Worm (Caenorhabditis elegans) whole organism, L4 larva: ENCODE measurements around the gene R11G10.3.

Source experiments
- F26F4.8 ChIP-seq: fragments of 200-800 bp; sonication (Bioruptor generic); conservative IDR thresholded peaks from 2 replicates; pipeline ENCODE4 v1.3.6; 2022; ENCODE audit warnings: missing genetic modification characterization, missing compliant biosample characterization
- T20F7.1 ChIP-seq: fragments of 200-800 bp; sonication (Bioruptor generic); optimal IDR thresholded peaks from 2 replicates; lab custom pipeline; 2018; ENCODE audit warnings: mild to moderate bottlenecking, missing genetic modification characterization, missing compliant biosample characterization
- Y48G9A.11 ChIP-seq: fragments of 200-800 bp; sonication (Bioruptor generic); IDR thresholded peaks from 2 replicates; pipeline ENCODE4 v1.3.6; 2022; ENCODE audit warnings: missing genetic modification reagents, missing genetic modification characterization, missing compliant biosample characterization
- ZK337.2 ChIP-seq: fragments of 200-800 bp; sonication (Bioruptor generic); IDR thresholded peaks from 2 replicates; pipeline ENCODE4 v1.3.6; 2022; ENCODE audit warnings: missing genetic modification reagents, missing genetic modification characterization, missing compliant biosample characterization
- aly-2 ChIP-seq: sonication (generic microtip); optimal IDR thresholded peaks from 2 replicates; lab custom pipeline; 2018; ENCODE audit warnings: missing biosample characterization, missing genetic modification characterization
- ama-1 ChIP-seq: fragments of 150-350 bp; optimal IDR thresholded peaks from 2 replicates; lab custom pipeline; 2014; ENCODE audit warnings: inconsistent platforms, mixed read lengths
- ceh-62 ChIP-seq: sonication (generic microtip); optimal IDR thresholded peaks from 2 replicates; lab custom pipeline; 2017; ENCODE audit warnings: missing biosample characterization, missing genetic modification characterization
- ceh-82 ChIP-seq: sonication (generic microtip); optimal IDR thresholded peaks from 2 replicates; lab custom pipeline; 2017; ENCODE audit warnings: missing biosample characterization, missing genetic modification characterization
- ces-1 ChIP-seq: fragments of 150-350 bp; sonication (generic microtip); optimal IDR thresholded peaks from 4 replicates; lab custom pipeline; 2014; ENCODE audit warnings: missing biosample characterization, missing genetic modification reagents, missing genetic modification characterization
- cey-2 ChIP-seq: sonication (generic microtip); optimal IDR thresholded peaks from 3 replicates; lab custom pipeline; 2017; ENCODE audit warnings: missing genetic modification characterization, mild to moderate bottlenecking, missing compliant biosample characterization, antibody characterized with exemption, borderline replicate concordance; ENCODE audit not compliant: insufficient read depth
- daf-16 ChIP-seq, 3 experiments: sonication (generic microtip); optimal IDR thresholded peaks; 2 replicates each; lab custom pipeline; 2016 to 2017; ENCODE audit warnings: missing genetic modification characterization in 3 of 3, missing genetic modification reagents in 3 of 3, mild to moderate bottlenecking in 2 of 3, missing compliant biosample characterization in 2 of 3, missing biosample characterization in 1 of 3, moderate library complexity in 1 of 3
- daf-19 ChIP-seq: fragments of 200-800 bp; sonication (Bioruptor generic); conservative IDR thresholded peaks from 2 replicates; pipeline ENCODE4 v1.3.6; 2022; ENCODE audit warnings: missing genetic modification characterization, missing compliant biosample characterization
- dmd-6 ChIP-seq: fragments of 200-800 bp; sonication (Bioruptor generic); IDR thresholded peaks from 2 replicates; pipeline ENCODE4 v1.3.6; 2022; ENCODE audit warnings: missing genetic modification reagents, missing genetic modification characterization, missing compliant biosample characterization
- dmd-8 ChIP-seq: fragments of 200-800 bp; sonication (Bioruptor generic); IDR thresholded peaks from 2 replicates; pipeline ENCODE4 v1.3.6; 2022; ENCODE audit warnings: missing genetic modification characterization, missing compliant biosample characterization
- dmd-9 ChIP-seq: fragments of 200-800 bp; sonication (Bioruptor generic); IDR thresholded peaks from 2 replicates; pipeline ENCODE4 v1.3.6; 2022; ENCODE audit warnings: missing genetic modification reagents, missing genetic modification characterization, missing compliant biosample characterization
- dve-1 ChIP-seq: sonication (generic microtip); optimal IDR thresholded peaks from 2 replicates; lab custom pipeline; 2017; ENCODE audit warnings: antibody characterized with exemption, mild to moderate bottlenecking, missing genetic modification characterization, missing compliant biosample characterization; ENCODE audit not compliant: insufficient read depth
- egl-27 ChIP-seq: sonication (generic microtip); optimal IDR thresholded peaks from 3 replicates; lab custom pipeline; 2017; ENCODE audit warnings: missing biosample characterization, missing genetic modification reagents, missing genetic modification characterization
- egl-43 ChIP-seq: fragments of 200-800 bp; sonication (Bioruptor generic); IDR thresholded peaks from 2 replicates; pipeline ENCODE4 v1.3.6; 2022; ENCODE audit warnings: missing genetic modification reagents, missing genetic modification characterization, missing compliant biosample characterization
- fkh-10 ChIP-seq: fragments of 150-350 bp; optimal IDR thresholded peaks from 2 replicates; lab custom pipeline; 2014; ENCODE audit warnings: missing biosample characterization, missing genetic modification reagents, missing genetic modification characterization
- gei-8 ChIP-seq: fragments of 200-800 bp; sonication (Bioruptor generic); optimal IDR thresholded peaks from 2 replicates; lab custom pipeline; 2018; ENCODE audit warnings: mild to moderate bottlenecking, missing genetic modification characterization, missing compliant biosample characterization
- hif-1 ChIP-seq, 2 experiments: sonication (generic microtip); optimal IDR thresholded peaks; 2 replicates each; lab custom pipeline; 2016 to 2017; ENCODE audit warnings: missing compliant biosample characterization in 2 of 2, missing genetic modification characterization in 2 of 2, missing genetic modification reagents in 2 of 2, missing genotype in 2 of 2, mild to moderate bottlenecking in 1 of 2
- hlh-11 ChIP-seq: fragments of 200-800 bp; sonication (Bioruptor generic); optimal IDR thresholded peaks from 2 replicates; lab custom pipeline; 2018; ENCODE audit warnings: mild to moderate bottlenecking, missing genetic modification characterization, missing compliant biosample characterization
- lim-7 ChIP-seq: fragments of 200-800 bp; sonication (Bioruptor generic); IDR thresholded peaks from 2 replicates; pipeline ENCODE4 v1.3.6; 2022; ENCODE audit warnings: missing genetic modification characterization, missing compliant biosample characterization
- lin-13 ChIP-seq: fragments of 150-350 bp; optimal IDR thresholded peaks from 2 replicates; lab custom pipeline; 2014; ENCODE audit warnings: missing biosample characterization, missing genetic modification reagents, missing genetic modification characterization
- lin-29 ChIP-seq: fragments of 200-800 bp; sonication (Bioruptor generic); IDR thresholded peaks from 2 replicates; pipeline ENCODE4 v1.3.6; 2022; ENCODE audit warnings: missing genetic modification reagents, missing genetic modification characterization, missing compliant biosample characterization
- lin-38 ChIP-seq: fragments of 200-800 bp; sonication (Bioruptor generic); IDR thresholded peaks from 2 replicates; pipeline ENCODE4 v1.3.6; 2022; ENCODE audit warnings: missing genetic modification reagents, missing genetic modification characterization, missing compliant biosample characterization
- lir-3 ChIP-seq: sonication (generic microtip); optimal IDR thresholded peaks from 2 replicates; lab custom pipeline; 2016; ENCODE audit warnings: mild to moderate bottlenecking, missing genetic modification characterization, missing compliant biosample characterization
- madf-5 ChIP-seq, 2 experiments: fragments of 200-800 bp; sonication (Bioruptor generic); IDR thresholded peaks; 2 replicates each; pipeline ENCODE4 v1.3.6; 2022; ENCODE audit warnings: missing compliant biosample characterization in 2 of 2, missing genetic modification characterization in 2 of 2
- madf-9 ChIP-seq: fragments of 200-800 bp; sonication (Bioruptor generic); conservative IDR thresholded peaks from 2 replicates; pipeline ENCODE4 v1.3.6; 2022; ENCODE audit warnings: missing genetic modification reagents, missing genetic modification characterization, missing compliant biosample characterization
- mep-1 ChIP-seq: fragments of 150-350 bp; sonication (generic microtip); optimal IDR thresholded peaks from 3 replicates; lab custom pipeline; 2014; ENCODE audit warnings: missing biosample characterization, missing genetic modification characterization
- mes-2 ChIP-seq: sonication (generic microtip); optimal IDR thresholded peaks from 2 replicates; lab custom pipeline; 2016; ENCODE audit warnings: missing genotype, mild to moderate bottlenecking, missing genetic modification characterization, missing compliant biosample characterization; ENCODE audit not compliant: poor library complexity, severe bottlenecking
- mxl-2 ChIP-seq: fragments of 200-800 bp; sonication (Bioruptor generic); conservative IDR thresholded peaks from 2 replicates; pipeline ENCODE4 v1.3.6; 2022; ENCODE audit warnings: missing genetic modification reagents, missing genetic modification characterization, missing compliant biosample characterization
- mxl-3 ChIP-seq: fragments of 200-800 bp; sonication (Bioruptor generic); optimal IDR thresholded peaks from 2 replicates; lab custom pipeline; 2018; ENCODE audit warnings: mild to moderate bottlenecking, missing genetic modification characterization, missing compliant biosample characterization
- nhr-102 ChIP-seq: sonication (generic microtip); optimal IDR thresholded peaks from 2 replicates; lab custom pipeline; 2016; ENCODE audit warnings: mild to moderate bottlenecking, missing genetic modification characterization, moderate library complexity, missing compliant biosample characterization
- nhr-28 ChIP-seq: fragments of 150-350 bp; optimal IDR thresholded peaks from 2 replicates; lab custom pipeline; 2014; ENCODE audit warnings: missing biosample characterization, missing genetic modification characterization
- nhr-41 ChIP-seq: fragments of 200-800 bp; sonication (Bioruptor generic); IDR thresholded peaks from 2 replicates; pipeline ENCODE4 v1.3.6; 2022; ENCODE audit warnings: missing genetic modification reagents, missing genetic modification characterization, missing compliant biosample characterization
- nhr-6 ChIP-seq: fragments of 150-350 bp; optimal IDR thresholded peaks from 2 replicates; lab custom pipeline; 2014; ENCODE audit warnings: missing biosample characterization, missing genetic modification characterization
- nhr-77 ChIP-seq: fragments of 150-350 bp; optimal IDR thresholded peaks from 2 replicates; lab custom pipeline; 2014; ENCODE audit warnings: missing biosample characterization, missing genetic modification characterization
- php-3 ChIP-seq: fragments of 200-800 bp; sonication (Bioruptor generic); IDR thresholded peaks from 2 replicates; pipeline ENCODE4 v1.3.6; 2022; ENCODE audit warnings: missing genetic modification reagents, missing genetic modification characterization, missing compliant biosample characterization
- pqm-1 ChIP-seq: sonication (generic microtip); optimal IDR thresholded peaks from 2 replicates; lab custom pipeline; 2017; ENCODE audit warnings: missing biosample characterization, missing genetic modification characterization
- skn-1 ChIP-seq: fragments of 150-350 bp; optimal IDR thresholded peaks from 2 replicates; lab custom pipeline; 2014; ENCODE audit warnings: missing biosample characterization, missing genetic modification characterization
- snpc-1.2 ChIP-seq: fragments of 200-800 bp; sonication (Bioruptor generic); IDR thresholded peaks from 2 replicates; pipeline ENCODE4 v1.3.6; 2022; ENCODE audit warnings: missing genetic modification reagents, missing genetic modification characterization, missing compliant biosample characterization
- tag-97 ChIP-seq: fragments of 200-800 bp; sonication (Bioruptor generic); IDR thresholded peaks from 2 replicates; pipeline ENCODE4 v1.3.6; 2022; ENCODE audit warnings: missing genetic modification characterization, missing compliant biosample characterization
- unc-130 ChIP-seq: sonication (generic microtip); optimal IDR thresholded peaks from 2 replicates; lab custom pipeline; 2016; ENCODE audit warnings: missing genetic modification reagents, missing genetic modification characterization, missing compliant biosample characterization
- unc-62 ChIP-seq, 3 experiments: fragments of 150-350 bp in 1 of 3; sonication (generic microtip); optimal IDR thresholded peaks in 2 of 3; peaks in 1 of 3; 1 replicate in 1 of 3; 2 replicates in 2 of 3; lab custom pipeline; 2014 to 2017; ENCODE audit warnings: missing biosample characterization in 3 of 3, missing genetic modification characterization in 3 of 3, missing genetic modification reagents in 3 of 3, missing genotype in 1 of 3
- vab-7 ChIP-seq: fragments of 200-800 bp; sonication (Bioruptor generic); IDR thresholded peaks from 2 replicates; pipeline ENCODE4 v1.3.6; 2022; ENCODE audit warnings: missing genetic modification reagents, missing genetic modification characterization, missing compliant biosample characterization
- zfp-2 ChIP-seq: sonication (generic microtip); optimal IDR thresholded peaks from 2 replicates; lab custom pipeline; 2016; ENCODE audit warnings: mild to moderate bottlenecking, missing genetic modification characterization, missing compliant biosample characterization
- zfp-3 ChIP-seq: fragments of 200-800 bp; sonication (Bioruptor generic); conservative IDR thresholded peaks from 2 replicates; pipeline ENCODE4 v1.3.6; 2022; ENCODE audit warnings: missing genetic modification reagents, missing genetic modification characterization, missing compliant biosample characterization
- zip-2 ChIP-seq: fragments of 150-350 bp; optimal IDR thresholded peaks from 2 replicates; lab custom pipeline; 2014; ENCODE audit warnings: missing biosample characterization, missing genetic modification characterization

Gene R11G10.3

ce11 chrV:13529165-13529564 lies 5.9 kb downstream of the R11G10.3 start (continued):
- TF ChIP-seq ZK337.2 (GFP tag; lab: Robert Waterston, UW) (no peak), dmd-8 (GFP tag; lab: Robert Waterston, UW) (no peak), Y48G9A.11 (GFP tag; lab: Robert Waterston, UW) (no peak), hlh-11 (tag; lab: Kevin White, UChicago) (peak; percentile 33), F26F4.8 (no peak), lin-29 (no peak), zfp-2 (tag; lab: Kevin White, UChicago) (no peak), snpc-1.2 (no peak), vab-7 (no peak), unc-130 (no peak), mes-2 (tag; lab: Kevin White, UChicago) (no peak), gei-8 (GFP tag; lab: Kevin White, UChicago) (no peak), lin-13 (GFP tag; lab: Kevin White, UChicago) (no peak), ama-1 (lab: Kevin White, UChicago) (peak; percentile 55), lim-7 (GFP tag; lab: Robert Waterston, UW) (no peak), T20F7.1 (GFP tag; lab: Kevin White, UChicago) (no peak), nhr-41 (GFP tag; lab: Robert Waterston, UW) (no peak), mxl-3 (GFP tag; lab: Kevin White, UChicago) (no peak), daf-16 (GFP tag; optimal IDR thresholded peaks at IDR 0.05; lab: Kevin White, UChicago) (no peak), daf-16 (tag; optimal IDR thresholded peaks at IDR 0.05; lab: Kevin White, UChicago) (peak; percentile 83), zfp-3 (no peak), daf-19 (no peak), nhr-77 (peak; percentile 35), mep-1 (tag; lab: Kevin White, UChicago) (peak; percentile 19), madf-9 (GFP tag; lab: Robert Waterston, UW) (no peak), mxl-2 (GFP tag; lab: Robert Waterston, UW) (no peak), skn-1 (no peak), ces-1 (GFP tag; lab: Kevin White, UChicago) (no peak), lin-38 (GFP tag; lab: Robert Waterston, UW) (no peak), tag-97 (GFP tag; lab: Robert Waterston, UW) (no peak), dve-1 (tag; lab: Kevin White, UChicago) (peak; percentile 75), madf-5 (GFP tag; IDR thresholded peaks at IDR 0.05; lab: Robert Waterston, UW) (no peak), fkh-10 (GFP tag; lab: Kevin White, UChicago) (no peak)

- TF ChIP-seq dmd-9 (GFP tag; lab: Robert Waterston, UW) (no peak), egl-27 (tag; lab: Kevin White, UChicago) (no peak), Y48G9A.11 (GFP tag; lab: Robert Waterston, UW) (no peak), madf-5 (GFP tag; IDR thresholded peaks at IDR 0.05; lab: Robert Waterston, UW) (no peak), ceh-62 (tag; lab: Kevin White, UChicago) (no peak), daf-16 (GFP tag; optimal IDR thresholded peaks at IDR 0.05; lab: Kevin White, UChicago) (no peak), daf-16 (tag; optimal IDR thresholded peaks at IDR 0.05; lab: Kevin White, UChicago) (peak; percentile 95), ceh-82 (tag; lab: Kevin White, UChicago) (no peak), php-3 (0 out of 2 replicates have a peak, but pooled peaks have one; percentile 40), nhr-28 (tag; lab: Kevin White, UChicago) (peak; percentile 72), hif-1 (tag; optimal IDR thresholded peaks at IDR 0.05; lab: Kevin White, UChicago) (peak in 1 of 2 experiments; percentile 44), dmd-6 (GFP tag; lab: Robert Waterston, UW) (peak; percentile 76), lir-3 (tag; lab: Kevin White, UChicago) (no peak), dve-1 (tag; lab: Kevin White, UChicago) (peak; percentile 92), T20F7.1 (GFP tag; lab: Kevin White, UChicago) (peak; percentile 16), egl-43 (no peak), F26F4.8 (no peak), pqm-1 (tag; lab: Kevin White, UChicago) (peak; percentile 70), zip-2 (peak; percentile 29), cey-2 (no peak), aly-2 (tag; lab: Kevin White, UChicago) (no peak), fkh-10 (GFP tag; lab: Kevin White, UChicago) (no peak), nhr-102 (tag; lab: Kevin White, UChicago) (no peak), hlh-11 (tag; lab: Kevin White, UChicago) (peak; percentile 35), unc-62 (GFP tag; optimal IDR thresholded peaks at IDR 0.05 in 1 of 2; lab: Kevin White, UChicago) (no peak), unc-62 (tag; optimal IDR thresholded peaks at IDR 0.05; lab: Kevin White, UChicago) (no peak), nhr-6 (tag; lab: Kevin White, UChicago) (peak; percentile 23), nhr-77 (peak; percentile 57)
These were observed 7.4 kb downstream of the R11G10.3 start, which contains the start of gene ttr-44 for ce11 chrV:13530698-13531097. ttr-44 (minus strand) TSS chrV:13530744.
